Worm (Caenorhabditis elegans): ENCODE results near the gene rabs-5.

- TF ChIP-seq snpc-4 (GFP tag; optimal IDR thresholded peaks at IDR 0.05) (no peak), snpc-4 (tag; optimal IDR thresholded peaks at IDR 0.05) (no peak), C17E4.6 (GFP tag; IDR thresholded peaks at IDR 0.05) (no peak)
These were observed 5.2 kb upstream of the rabs-5 start for ce11 chrIV:8112646-8113045.
